Fruit fly (Drosophila melanogaster) whole organism, larva: Measurements from ENCODE around the gene CG15382.
A peak's percentile ranks its signal among the peaks of the same experiment; 100 is the strongest.

Source experiments
- noc ChIP-seq: fragments of 200-800 bp; sonication (Bioruptor generic); optimal IDR thresholded peaks from 3 replicates; lab custom pipeline; 2019; ENCODE audit warnings: missing biosample characterization, mild to moderate bottlenecking, missing genetic modification characterization, moderate library complexity

CG15382 gene

DNA sequence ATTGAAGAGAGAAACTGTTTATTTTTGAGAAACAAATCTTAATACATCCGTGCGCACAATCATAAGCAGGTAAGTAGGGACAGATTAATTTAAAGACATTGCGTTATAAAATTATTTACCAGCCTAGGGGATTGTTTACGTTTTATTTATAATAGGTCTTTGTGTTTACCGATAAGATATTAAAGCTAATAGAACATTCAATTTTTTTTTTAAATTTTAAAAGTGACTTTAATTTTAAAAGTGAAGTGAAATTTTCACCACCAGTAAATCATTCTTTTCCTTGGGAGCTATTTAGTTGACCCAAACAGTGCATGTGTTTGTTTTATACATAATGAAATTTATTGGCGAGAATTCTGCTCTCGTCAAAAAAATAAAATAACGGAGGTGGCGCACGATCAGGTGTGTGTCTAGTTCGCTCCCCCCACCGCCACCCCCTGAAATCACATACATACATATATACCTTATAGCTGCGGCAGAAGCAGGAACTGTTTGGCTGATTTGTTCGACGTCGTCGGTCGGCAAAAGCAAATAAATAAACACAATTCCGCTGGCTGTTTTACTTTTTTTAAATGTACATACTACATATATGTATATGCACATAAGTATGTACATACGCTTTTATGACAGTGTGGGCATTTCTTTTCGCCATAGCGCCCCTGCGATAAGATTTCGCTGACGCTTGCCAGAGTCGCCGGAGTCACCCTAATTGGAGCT is 20.5 kb downstream of the CG15382 start:
- peak; percentile 95 for TF ChIP-seq noc (tag; lab: Kevin White, UChicago)

DNA sequence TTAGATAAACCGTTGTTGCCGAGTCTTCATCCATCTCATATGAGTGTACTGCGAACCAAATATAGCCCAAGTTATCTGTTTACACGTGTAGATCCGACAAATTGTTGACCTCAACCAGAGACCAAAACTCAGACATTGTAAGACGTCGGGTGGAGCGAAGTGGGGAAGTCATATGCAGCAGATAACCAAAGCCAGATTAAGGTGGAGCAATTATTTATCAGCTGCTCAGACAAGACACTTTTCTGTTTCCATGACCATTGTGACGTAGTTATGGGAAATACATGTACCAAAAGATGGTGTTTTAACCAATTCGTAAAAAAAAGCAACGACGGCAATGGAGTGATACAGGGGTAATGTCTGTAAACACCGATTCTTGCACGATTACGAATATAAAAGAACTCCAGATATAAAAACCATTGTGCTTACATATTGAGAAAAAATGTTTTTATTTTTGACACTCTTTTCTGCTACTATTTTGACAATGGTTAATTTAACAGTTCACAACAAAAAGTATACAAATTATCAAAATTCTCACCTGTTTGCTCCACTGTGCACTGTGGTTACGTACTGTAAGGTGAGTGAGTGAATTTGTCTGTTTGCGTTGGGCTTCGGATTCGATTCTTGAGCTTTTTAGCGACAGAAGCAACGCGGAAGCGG is 21.9 kb downstream of the CG15382 start:
- peak; percentile 38 for TF ChIP-seq noc (tag; lab: Kevin White, UChicago)

- no peak for TF ChIP-seq noc (tag; lab: Kevin White, UChicago)
These were observed 22.6 kb downstream of the CG15382 start, which contains the start of gene aop for dm6 chr2L:2177969-2178809. aop (minus strand) TSS chr2L:2178754.

dm6 chr2L:2178810-2179143 is 23.2 kb downstream of the CG15382 start:
- TF ChIP-seq noc (tag; lab: Kevin White, UChicago): no peak

- peak; percentile 64 for TF ChIP-seq noc (tag; lab: Kevin White, UChicago)
These were observed 23.8 kb downstream of the CG15382 start for dm6 chr2L:2179366-2179765.

dm6 chr2L:2180120-2180539 is 24.6 kb downstream of the CG15382 start:
- TF ChIP-seq noc (tag; lab: Kevin White, UChicago): peak; percentile 37

DNA sequence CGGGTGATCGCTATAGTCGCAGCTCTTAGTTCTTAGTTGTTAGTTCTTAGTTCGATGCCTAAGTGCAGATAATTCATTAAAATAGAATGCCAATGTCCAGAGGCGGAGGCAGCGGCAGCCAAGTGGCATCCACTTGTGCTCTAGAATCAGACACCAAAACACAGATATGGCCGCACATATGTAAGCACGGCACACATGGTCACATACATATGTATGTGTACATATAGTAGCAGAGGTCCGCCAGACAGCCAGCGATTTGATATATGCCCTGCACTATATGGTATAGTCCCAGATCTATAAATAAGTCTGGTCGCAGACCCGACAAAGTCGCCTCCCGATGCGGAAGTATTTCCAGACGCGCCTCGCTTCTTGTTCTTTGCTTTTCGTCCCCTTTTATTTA is 25.1 kb downstream of the CG15382 start:
- no peak for TF ChIP-seq noc (tag; lab: Kevin White, UChicago)

- no peak for TF ChIP-seq noc (tag; lab: Kevin White, UChicago)
These were observed 26.6 kb downstream of the CG15382 start for dm6 chr2L:2181971-2182643.

DNA sequence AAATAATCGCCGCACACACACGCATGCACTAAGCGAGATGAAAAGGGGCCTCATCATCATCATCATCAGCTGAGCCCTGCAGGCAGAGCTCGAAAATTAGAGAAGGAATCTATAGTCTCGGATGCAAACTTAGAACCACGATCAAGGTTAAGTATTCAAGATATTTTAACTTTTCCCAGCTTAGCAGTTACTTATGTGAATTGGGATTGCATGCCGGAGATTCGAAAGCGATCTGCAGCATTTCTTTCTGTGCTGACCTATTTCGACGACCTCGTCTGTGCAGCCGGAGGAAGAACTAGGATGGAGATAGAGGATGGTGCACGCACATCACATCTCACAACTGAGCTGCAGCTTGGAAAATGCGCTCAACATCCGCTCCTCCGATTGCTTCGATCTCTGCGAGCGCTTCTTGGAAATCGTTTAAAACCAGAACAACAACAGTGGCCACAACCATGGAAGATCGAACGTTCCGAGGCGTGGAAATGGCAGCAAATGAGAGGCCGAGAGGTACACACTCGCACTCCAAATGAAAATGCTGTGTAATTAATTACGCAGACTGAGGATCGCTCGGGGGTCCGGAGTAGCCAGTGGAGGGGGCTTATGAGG is 27.3 kb downstream of the CG15382 start:
- no peak for TF ChIP-seq noc (tag; lab: Kevin White, UChicago)

dm6 chr2L:2184129-2184528 is 28.6 kb downstream of the CG15382 start:
- TF ChIP-seq noc (tag; lab: Kevin White, UChicago): no peak

DNA sequence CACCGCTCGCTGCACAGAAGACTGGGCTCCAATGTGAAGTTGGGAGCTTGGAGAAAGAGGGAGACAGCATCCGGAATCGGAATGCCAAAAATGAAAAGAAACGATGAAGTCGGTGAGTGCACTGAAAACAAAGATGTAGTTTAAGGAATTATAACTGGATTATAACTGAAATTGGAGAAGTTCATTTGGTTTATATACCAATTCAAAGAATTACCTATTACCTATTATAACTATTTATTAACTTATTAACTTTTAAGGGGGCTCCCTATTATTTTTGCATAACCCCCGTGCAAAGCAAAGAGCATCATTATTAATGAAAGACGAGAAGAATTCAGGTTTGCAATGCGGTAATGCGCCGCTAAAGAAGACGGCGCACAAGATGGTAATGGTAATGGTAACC is 29.1 kb downstream of the CG15382 start:
- no peak for TF ChIP-seq noc (tag; lab: Kevin White, UChicago)

dm6 chr2L:2185373-2185772 is 29.8 kb downstream of the CG15382 start:
- no peak for TF ChIP-seq noc (tag; lab: Kevin White, UChicago)

DNA sequence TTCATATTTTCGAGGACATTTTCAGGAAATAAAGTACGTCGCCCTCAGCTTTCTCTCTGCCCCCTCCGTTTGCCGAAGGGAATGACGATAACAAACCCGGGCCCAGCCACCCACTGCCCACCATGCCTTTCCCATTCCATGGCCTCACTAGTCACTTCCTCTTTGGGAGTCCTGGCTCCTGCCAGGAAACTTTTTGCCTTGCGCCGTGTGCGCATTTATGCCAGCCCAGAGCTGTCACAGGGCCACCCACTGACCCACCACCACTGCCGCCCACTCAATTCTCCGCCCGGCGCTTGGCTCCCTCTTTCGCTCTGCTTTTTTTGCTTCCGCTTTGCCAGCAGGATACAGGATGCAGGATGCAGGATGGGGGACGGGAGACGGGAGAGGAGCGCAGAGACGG is 31.9 kb downstream of the CG15382 start:
- TF ChIP-seq noc (tag; lab: Kevin White, UChicago): no peak

dm6 chr2L:2189100-2189499 is 33.5 kb downstream of the CG15382 start:
- no peak for TF ChIP-seq noc (tag; lab: Kevin White, UChicago)

- TF ChIP-seq noc (tag; lab: Kevin White, UChicago): no peak
These were observed 35.1 kb downstream of the CG15382 start for dm6 chr2L:2190684-2191083.
